Worm (Caenorhabditis elegans): ENCODE data around the gene fbxb-107.

DNA sequence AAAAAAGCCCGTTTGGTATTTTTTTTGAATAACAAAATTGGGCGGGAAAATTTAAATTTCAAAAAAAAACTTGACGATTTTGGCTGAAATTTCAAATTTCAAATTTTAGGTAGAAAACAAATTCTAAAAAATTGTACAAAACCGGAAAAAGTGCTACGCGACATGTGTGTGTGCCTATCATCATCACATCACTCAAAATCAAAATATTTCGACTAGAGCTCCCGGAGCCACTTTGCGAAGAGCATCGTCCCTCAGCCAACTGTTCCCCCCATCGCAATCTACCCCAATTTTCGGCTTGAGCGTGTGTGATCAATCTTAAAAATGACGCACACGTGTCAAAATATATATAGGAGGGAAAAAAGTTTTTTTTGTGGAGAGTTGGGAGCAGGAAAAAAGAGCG lies 31.8 kb upstream of the fbxb-107 start:
- no peak for TF ChIP-seq dpl-1 (GFP tag; optimal IDR thresholded peaks at IDR 0.05)
- TF ChIP-seq T20F7.1 (GFP tag; optimal IDR thresholded peaks at IDR 0.05), result no peak
- TF ChIP-seq daf-16 (GFP tag; optimal IDR thresholded peaks at IDR 0.05), result no peak
- no peak for TF ChIP-seq daf-16 (tag; optimal IDR thresholded peaks at IDR 0.05)
- TF ChIP-seq nhr-11 (tag; optimal IDR thresholded peaks at IDR 0.05), result no peak
- TF ChIP-seq mxl-3 (GFP tag; optimal IDR thresholded peaks at IDR 0.05), result no peak
